Fruit fly (Drosophila melanogaster) whole organism, embryonic: Measurements from ENCODE around the gene Jarid2.

Source experiments
- BtbVII ChIP-seq: fragments of 200-800 bp; sonication (Bioruptor generic); optimal IDR thresholded peaks from 3 replicates; lab custom pipeline; 2017; ENCODE audit warnings: missing biosample characterization, mild to moderate bottlenecking, missing genetic modification characterization
- CG10209 ChIP-seq: fragments of 200-800 bp; sonication (Bioruptor generic); optimal IDR thresholded peaks from 3 replicates; lab custom pipeline; 2017; ENCODE audit warnings: missing biosample characterization, mild to moderate bottlenecking, missing genetic modification characterization, missing genetic modification reagents
- CG10979 ChIP-seq: fragments of 200-800 bp; sonication (Bioruptor generic); optimal IDR thresholded peaks from 2 replicates; lab custom pipeline; 2018; ENCODE audit warnings: missing biosample characterization, mild to moderate bottlenecking, missing genetic modification characterization, moderate library complexity
- CG11085 ChIP-seq: fragments of 200-800 bp; sonication (Bioruptor generic); IDR thresholded peaks from 2 replicates; pipeline ENCODE4 v1.3.6; 2022; ENCODE audit warnings: missing biosample characterization, missing genetic modification characterization
- CG11398 ChIP-seq: fragments of 200-800 bp; sonication (Bioruptor generic); optimal IDR thresholded peaks from 2 replicates; lab custom pipeline; 2016; ENCODE audit warnings: missing biosample characterization, missing genetic modification characterization
- CG1233 ChIP-seq: fragments of 200-800 bp; sonication (Bioruptor generic); optimal IDR thresholded peaks from 4 replicates; lab custom pipeline; 2018; ENCODE audit warnings: missing biosample characterization, mild to moderate bottlenecking, missing genetic modification characterization
- CG13296 ChIP-seq: fragments of 200-800 bp; sonication (Bioruptor generic); optimal IDR thresholded peaks from 3 replicates; lab custom pipeline; 2018; ENCODE audit warnings: missing biosample characterization, mild to moderate bottlenecking, missing genetic modification characterization
- CG13894 ChIP-seq: fragments of 200-800 bp; sonication (Bioruptor generic); optimal IDR thresholded peaks from 3 replicates; lab custom pipeline; 2018; ENCODE audit warnings: missing biosample characterization, mild to moderate bottlenecking, missing genetic modification characterization, moderate library complexity
- CG17328 ChIP-seq: fragments of 200-800 bp; sonication (Bioruptor generic); IDR thresholded peaks from 2 replicates; pipeline ENCODE4 v1.3.6; 2022; ENCODE audit warnings: missing biosample characterization, missing genetic modification characterization
- CG17912 ChIP-seq: fragments of 200-800 bp; sonication (Bioruptor generic); optimal IDR thresholded peaks from 2 replicates; lab custom pipeline; 2018; ENCODE audit warnings: missing biosample characterization, mild to moderate bottlenecking, missing genetic modification characterization
- CG18599 ChIP-seq: fragments of 200-800 bp; sonication (Bioruptor generic); optimal IDR thresholded peaks from 3 replicates; lab custom pipeline; 2017; ENCODE audit warnings: missing biosample characterization, missing genetic modification characterization, mild to moderate bottlenecking, moderate library complexity, missing genetic modification reagents
- CG18619 ChIP-seq: fragments of 200-800 bp; sonication (Bioruptor generic); optimal IDR thresholded peaks from 3 replicates; lab custom pipeline; 2017; ENCODE audit warnings: missing biosample characterization, mild to moderate bottlenecking, missing genetic modification characterization
- CG2120 ChIP-seq: fragments of 200-800 bp; sonication (Bioruptor generic); optimal IDR thresholded peaks from 3 replicates; lab custom pipeline; 2016; ENCODE audit warnings: missing biosample characterization, missing genetic modification characterization
- CG2202 ChIP-seq: fragments of 200-800 bp; sonication (Bioruptor generic); optimal IDR thresholded peaks from 2 replicates; lab custom pipeline; 2018; ENCODE audit warnings: missing biosample characterization, mild to moderate bottlenecking, missing genetic modification characterization
- CG3065 ChIP-seq: fragments of 200-800 bp; sonication (Bioruptor generic); optimal IDR thresholded peaks from 2 replicates; lab custom pipeline; 2016; ENCODE audit warnings: missing biosample characterization, missing genetic modification characterization
- CG31441 ChIP-seq: fragments of 200-800 bp; sonication (Bioruptor generic); IDR thresholded peaks from 2 replicates; pipeline ENCODE4 v1.3.6; 2022; ENCODE audit warnings: missing biosample characterization, missing genetic modification characterization
- CG32532 ChIP-seq: fragments of 200-800 bp; sonication (Bioruptor generic); IDR thresholded peaks from 2 replicates; pipeline ENCODE4 v1.3.6; 2022; ENCODE audit warnings: missing biosample characterization, missing genetic modification characterization
- CG4328 ChIP-seq: fragments of 200-800 bp; sonication (Bioruptor generic); optimal IDR thresholded peaks from 3 replicates; lab custom pipeline; 2017; ENCODE audit warnings: missing biosample characterization, missing genetic modification reagents, missing genetic modification characterization
- CG7839 ChIP-seq: fragments of 200-800 bp; sonication (Bioruptor generic); optimal IDR thresholded peaks from 3 replicates; lab custom pipeline; 2018; ENCODE audit warnings: missing biosample characterization, mild to moderate bottlenecking, missing genetic modification characterization, moderate library complexity
- CG8388 ChIP-seq: fragments of 200-800 bp; sonication (Bioruptor generic); optimal IDR thresholded peaks from 2 replicates; lab custom pipeline; 2019; ENCODE audit warnings: missing biosample characterization, mild to moderate bottlenecking, missing genetic modification characterization, moderate library complexity
- CG9437 ChIP-seq: fragments of 200-800 bp; sonication (Bioruptor generic); optimal IDR thresholded peaks from 2 replicates; lab custom pipeline; 2018; ENCODE audit warnings: missing biosample characterization, mild to moderate bottlenecking, missing genetic modification characterization
- D19A ChIP-seq: fragments of 200-800 bp; optimal IDR thresholded peaks from 3 replicates; lab custom pipeline; 2019; ENCODE audit warnings: missing biosample characterization, mild to moderate bottlenecking, missing genetic modification characterization, moderate library complexity
- HLH4C ChIP-seq: fragments of 200-800 bp; sonication (Bioruptor generic); IDR thresholded peaks from 3 replicates; pipeline ENCODE4 v1.3.6; 2022; ENCODE audit warnings: missing biosample characterization, missing genetic modification characterization; ENCODE audit not compliant: partially characterized antibody
- Hmr ChIP-seq: fragments of 200-800 bp; sonication (Bioruptor generic); optimal IDR thresholded peaks from 3 replicates; lab custom pipeline; 2017; ENCODE audit warnings: mild to moderate bottlenecking, missing biosample characterization, missing genetic modification reagents, missing genetic modification characterization
- Kr ChIP-seq: fragments of 200-800 bp; sonication (Bioruptor generic); optimal IDR thresholded peaks from 2 replicates; lab custom pipeline; 2017; ENCODE audit warnings: missing biosample characterization, mild to moderate bottlenecking, missing genetic modification characterization
- Nf-YB ChIP-seq: fragments of 200-800 bp; sonication (Bioruptor generic); optimal IDR thresholded peaks from 3 replicates; lab custom pipeline; 2019; ENCODE audit warnings: missing biosample characterization, mild to moderate bottlenecking, missing genetic modification characterization, moderate library complexity
- aop ChIP-seq: fragments of 200-800 bp; sonication (Bioruptor generic); IDR thresholded peaks from 2 replicates; pipeline ENCODE4 v1.3.6; 2022; ENCODE audit warnings: missing biosample characterization, missing genetic modification characterization
- ase ChIP-seq: fragments of 200-800 bp; sonication (Bioruptor generic); IDR thresholded peaks from 3 replicates; pipeline ENCODE4 v1.3.6; 2022; ENCODE audit warnings: missing biosample characterization, missing genetic modification characterization
- chm ChIP-seq: fragments of 200-800 bp; sonication (Bioruptor generic); IDR thresholded peaks from 2 replicates; pipeline ENCODE4 v1.3.6; 2022; ENCODE audit warnings: missing biosample characterization, missing genetic modification characterization
- dmrt11E ChIP-seq: fragments of 200-800 bp; sonication (Bioruptor generic); optimal IDR thresholded peaks from 3 replicates; lab custom pipeline; 2018; ENCODE audit warnings: missing biosample characterization, mild to moderate bottlenecking, missing genetic modification characterization, moderate library complexity
- eve ChIP-seq, 2 experiments: fragments of >200 bp; optimal IDR thresholded peaks; 2 replicates each; lab custom pipeline; 2017; ENCODE audit warnings: missing biosample characterization in 2 of 2, missing genetic modification characterization in 2 of 2
- fru ChIP-seq: fragments of >200 bp; optimal IDR thresholded peaks from 2 replicates; lab custom pipeline; 2017
- gro ChIP-seq: fragments of 200-800 bp; sonication (Bioruptor generic); optimal IDR thresholded peaks from 2 replicates; lab custom pipeline; 2016; ENCODE audit warnings: missing biosample characterization, missing genetic modification characterization
- jumu ChIP-seq: fragments of 200-800 bp; sonication (Bioruptor generic); optimal IDR thresholded peaks from 3 replicates; lab custom pipeline; 2016; ENCODE audit warnings: missing biosample characterization, missing genetic modification characterization
- nerfin-2 ChIP-seq: fragments of 200-800 bp; sonication (Bioruptor generic); IDR thresholded peaks from 2 replicates; pipeline ENCODE4 v1.3.6; 2022; ENCODE audit warnings: missing biosample characterization, missing genetic modification characterization; ENCODE audit not compliant: partially characterized antibody
- p53 ChIP-seq: fragments of 200-800 bp; sonication (Bioruptor generic); optimal IDR thresholded peaks from 2 replicates; lab custom pipeline; 2016; ENCODE audit warnings: missing biosample characterization, missing genetic modification characterization
- pros ChIP-seq: fragments of 200-800 bp; sonication (Bioruptor generic); optimal IDR thresholded peaks from 3 replicates; lab custom pipeline; 2019; ENCODE audit warnings: missing biosample characterization, mild to moderate bottlenecking, missing genetic modification characterization, moderate library complexity
- sens ChIP-seq: fragments of 200-800 bp; sonication (Bioruptor generic); peaks from one replicate; lab custom pipeline; 2016; ENCODE audit warnings: missing biosample characterization, missing genetic modification characterization
- shn ChIP-seq: fragments of 200-800 bp; sonication (Bioruptor generic); optimal IDR thresholded peaks from 3 replicates; lab custom pipeline; 2016; ENCODE audit warnings: missing biosample characterization, missing genetic modification characterization
- slbo ChIP-seq: fragments of 200-800 bp; sonication (Bioruptor generic); IDR thresholded peaks from 2 replicates; pipeline ENCODE4 v1.3.6; 2022; ENCODE audit warnings: missing biosample characterization, missing genetic modification characterization
- sna ChIP-seq: fragments of 200-800 bp; sonication (Bioruptor generic); IDR thresholded peaks from 2 replicates; pipeline ENCODE4 v1.3.6; 2022; ENCODE audit warnings: missing biosample characterization, missing genetic modification characterization; ENCODE audit not compliant: partially characterized antibody
- sr ChIP-seq: fragments of 200-800 bp; sonication (Bioruptor generic); IDR thresholded peaks from 3 replicates; pipeline ENCODE4 v1.3.6; 2022; ENCODE audit warnings: missing biosample characterization, missing genetic modification characterization
- tna ChIP-seq: fragments of 200-800 bp; sonication (Bioruptor generic); IDR thresholded peaks from 2 replicates; pipeline ENCODE4 v1.3.6; 2022; ENCODE audit warnings: missing biosample characterization, missing genetic modification characterization; ENCODE audit not compliant: partially characterized antibody
- trem ChIP-seq: fragments of 200-800 bp; optimal IDR thresholded peaks from 3 replicates; lab custom pipeline; 2019; ENCODE audit warnings: missing biosample characterization, mild to moderate bottlenecking, missing genetic modification characterization, moderate library complexity
- trh ChIP-seq: fragments of 200-800 bp; sonication (Bioruptor generic); optimal IDR thresholded peaks from 2 replicates; lab custom pipeline; 2016; ENCODE audit warnings: missing biosample characterization, missing genetic modification characterization
- wor ChIP-seq: fragments of 200-800 bp; sonication (Bioruptor generic); IDR thresholded peaks from 2 replicates; pipeline ENCODE4 v1.3.6; 2022; ENCODE audit warnings: missing biosample characterization, missing genetic modification characterization
- zfh1 ChIP-seq: fragments of 200-800 bp; sonication (Bioruptor generic); IDR thresholded peaks from 3 replicates; pipeline ENCODE4 v1.3.6; 2022; ENCODE audit warnings: missing biosample characterization, missing genetic modification characterization

Jarid2 gene

DNA sequence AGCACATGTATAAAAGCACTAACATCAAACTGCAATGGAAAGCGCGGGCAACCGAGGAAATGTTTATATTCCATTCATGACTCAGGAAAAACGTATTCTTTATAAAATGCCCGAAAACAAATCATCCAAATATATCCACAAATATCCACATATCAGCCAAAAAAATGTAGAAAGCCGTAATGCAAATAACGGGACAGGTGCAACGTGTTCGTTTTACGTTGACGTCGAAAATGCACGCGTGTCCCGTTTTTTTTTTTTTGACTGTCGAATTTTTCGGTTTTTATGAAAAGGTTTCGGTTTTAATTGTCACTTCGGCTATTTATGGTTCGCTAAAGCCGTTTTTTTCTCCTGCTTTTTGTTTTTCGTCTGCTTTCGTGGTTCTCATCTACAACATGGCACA lies 27.7 kb downstream of the Jarid2 start:
- TF ChIP-seq CG13296 (GFP tag; lab: Kevin White, UChicago): no peak
- TF ChIP-seq eve (GFP tag; optimal IDR thresholded peaks at IDR 0.05; lab: Kevin White, UChicago): peak in 1 of 2 experiments; percentile 55
- TF ChIP-seq nerfin-2 (GFP tag; lab: Robert Waterston, UW): no peak
- TF ChIP-seq sr (GFP tag; lab: Robert Waterston, UW): no peak
- TF ChIP-seq slbo (GFP tag; lab: Robert Waterston, UW): no peak
- peak; percentile 52 for TF ChIP-seq CG9437 (GFP tag; lab: Kevin White, UChicago)
- TF ChIP-seq, all 482 proteins: peak for 2

DNA sequence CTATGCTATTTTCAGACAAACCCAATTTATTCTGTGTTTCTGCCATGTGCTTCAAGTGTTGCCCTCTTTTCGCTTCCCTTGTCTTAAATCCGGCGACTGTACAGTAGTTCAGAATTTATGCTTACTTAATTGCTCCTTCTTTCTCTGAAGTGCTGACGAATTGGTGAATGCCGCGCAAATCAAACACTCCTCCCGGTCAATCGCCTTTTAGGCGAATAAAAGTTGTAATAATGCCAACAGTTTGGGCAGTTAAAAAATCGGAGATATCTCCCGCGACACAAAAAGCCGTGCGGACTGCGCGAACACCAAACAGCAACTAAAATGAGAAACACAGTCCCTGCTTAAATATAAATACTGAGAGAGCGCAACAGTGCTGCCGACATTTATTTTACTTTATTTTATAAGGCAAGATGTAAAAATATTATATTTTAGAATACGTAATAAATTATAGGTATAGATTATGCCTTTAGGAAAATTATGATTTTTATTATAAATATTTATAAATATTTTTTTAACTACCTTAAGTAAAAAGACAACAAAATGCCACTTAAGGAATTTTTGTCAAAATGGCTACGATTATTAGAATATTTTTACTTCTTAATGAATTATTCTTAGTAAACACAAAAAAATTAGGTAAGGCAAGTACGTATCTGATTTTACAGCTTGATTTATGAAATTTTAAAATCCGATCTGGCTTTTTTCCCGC lies 28.3 kb downstream of the Jarid2 start, which contains the start of gene path:
TSS of gene path (minus strand) at position 322 of the 706 bp plus-strand sequence.
- TF ChIP-seq dmrt11E (tag; lab: Kevin White, UChicago): peak; percentile 50
- TF ChIP-seq shn (GFP tag; lab: Kevin White, UChicago): no peak
- peak; percentile 26 for TF ChIP-seq Hmr (GFP tag; lab: Kevin White, UChicago)
- TF ChIP-seq CG7839: peak; percentile 56
- TF ChIP-seq CG18599 (GFP tag; lab: Kevin White, UChicago): peak; percentile 62
- no peak for TF ChIP-seq CG11398
- 0 out of 2 replicates have a peak, but pooled peaks have one; percentile 18 for TF ChIP-seq CG11085
- TF ChIP-seq fru (lab: Kevin White, UChicago): no peak
- peak; percentile 84 for TF ChIP-seq CG31441
- peak; percentile 38 for TF ChIP-seq CG18619 (GFP tag; lab: Kevin White, UChicago)
- peak; percentile 67 for TF ChIP-seq trem (tag; lab: Kevin White, UChicago)
- no peak for TF ChIP-seq ase (GFP tag; lab: Robert Waterston, UW)
- peak; percentile 13 for TF ChIP-seq CG2202 (tag; lab: Kevin White, UChicago)
- no peak for TF ChIP-seq sna (GFP tag; lab: Robert Waterston, UW)
- TF ChIP-seq CG17328 (GFP tag; lab: Robert Waterston, UW): peak; percentile 17; the same call in 1 of the 2 replicates
- peak; percentile 11 for TF ChIP-seq CG9437 (GFP tag; lab: Kevin White, UChicago)
- TF ChIP-seq gro: no peak
- TF ChIP-seq CG3065 (GFP tag; lab: Kevin White, UChicago): no peak
- peak; percentile 51 for TF ChIP-seq CG13894
- TF ChIP-seq tna (GFP tag; lab: Robert Waterston, UW): peak; percentile 8; the same call in 1 of the 2 replicates
- peak; percentile 58 for TF ChIP-seq D19A (tag; lab: Kevin White, UChicago)
- TF ChIP-seq zfh1: peak; percentile 44; the same call in 1 of the 3 replicates
- TF ChIP-seq HLH4C (GFP tag; lab: Robert Waterston, UW): no peak; the same call in 2 of the 3 replicates
- no peak for TF ChIP-seq aop (GFP tag; lab: Robert Waterston, UW)
- no peak for TF ChIP-seq p53 (GFP tag; lab: Kevin White, UChicago)
- TF ChIP-seq CG10979 (tag; lab: Kevin White, UChicago): peak; percentile 66
- no peak for TF ChIP-seq Kr (GFP tag; lab: Kevin White, UChicago)
- TF ChIP-seq CG8388 (GFP tag; lab: Kevin White, UChicago): peak; percentile 58
- TF ChIP-seq CG2120 (GFP tag; lab: Kevin White, UChicago): peak; percentile 14
- TF ChIP-seq BtbVII (GFP tag; lab: Kevin White, UChicago): peak; percentile 39
- peak; percentile 10 for TF ChIP-seq Nf-YB (GFP tag; lab: Kevin White, UChicago)
- no peak for TF ChIP-seq jumu
- peak; percentile 30; the same call in 1 of the 2 replicates for TF ChIP-seq CG32532 (GFP tag; lab: Robert Waterston, UW)
- no peak for TF ChIP-seq CG4328
- no peak for TF ChIP-seq wor (GFP tag; lab: Robert Waterston, UW)
- TF ChIP-seq CG10209 (GFP tag; lab: Kevin White, UChicago): peak; percentile 37
- peak; percentile 69; the same call in 1 of the 2 replicates for TF ChIP-seq chm (GFP tag; lab: Robert Waterston, UW)
- TF ChIP-seq pros (GFP tag; lab: Kevin White, UChicago): no peak
- no peak for TF ChIP-seq trh (GFP tag; lab: Kevin White, UChicago)
- TF ChIP-seq CG1233: no peak
- peak; percentile 49 for TF ChIP-seq CG17912 (GFP tag; lab: Kevin White, UChicago)
- TF ChIP-seq sens (GFP tag; lab: Kevin White, UChicago): peak; percentile 54
